Worm (Caenorhabditis elegans) whole organism, L1 larva: Measurements from ENCODE around the gene srb-12.

Experiments
- C16A3.4 ChIP-seq: fragments of 150-350 bp; optimal IDR thresholded peaks from 2 replicates; lab custom pipeline; 2014; ENCODE audit warnings: missing biosample characterization, missing genetic modification characterization
- Y116A8C.19 ChIP-seq: sonication (generic microtip); optimal IDR thresholded peaks from 2 replicates; lab custom pipeline; 2016; ENCODE audit warnings: missing compliant biosample characterization, missing genetic modification characterization, borderline replicate concordance
- aha-1 ChIP-seq: fragments of 150-350 bp; optimal IDR thresholded peaks from 2 replicates; lab custom pipeline; 2014; ENCODE audit warnings: missing biosample characterization, missing genetic modification characterization
- aly-2 ChIP-seq: fragments of 150-350 bp; optimal IDR thresholded peaks from 2 replicates; lab custom pipeline; 2014; ENCODE audit warnings: missing biosample characterization, missing genetic modification characterization
- ama-1 ChIP-seq: fragments of 150-350 bp; optimal IDR thresholded peaks from 2 replicates; lab custom pipeline; 2014
- blmp-1 ChIP-seq: fragments of 150-350 bp; optimal IDR thresholded peaks from 2 replicates; lab custom pipeline; 2014; ENCODE audit warnings: missing biosample characterization, missing genetic modification characterization
- ceh-63 ChIP-seq: fragments of 200-800 bp; sonication (Bioruptor generic); optimal IDR thresholded peaks from 2 replicates; lab custom pipeline; 2018; ENCODE audit warnings: mild to moderate bottlenecking, missing genetic modification characterization, missing compliant biosample characterization
- ceh-8 ChIP-seq: fragments of 200-800 bp; sonication (Bioruptor generic); optimal IDR thresholded peaks from 2 replicates; lab custom pipeline; 2018; ENCODE audit warnings: mild to moderate bottlenecking, missing genetic modification characterization, moderate library complexity, missing compliant biosample characterization
- efl-1 ChIP-seq, 4 experiments: fragments of 150-350 bp; optimal IDR thresholded peaks in 3 of 4; peaks in 1 of 4; 1 replicate in 1 of 4; 2 replicates in 3 of 4; lab custom pipeline; 2014; ENCODE audit warnings: missing biosample characterization in 2 of 4, missing genetic modification characterization in 2 of 4, missing genetic modification reagents in 2 of 4
- efl-3 ChIP-seq: fragments of 200-800 bp; sonication (Bioruptor generic); optimal IDR thresholded peaks from 2 replicates; lab custom pipeline; 2018; ENCODE audit warnings: mild to moderate bottlenecking, missing genetic modification characterization, missing compliant biosample characterization
- egl-13 ChIP-seq: sonication (generic microtip); optimal IDR thresholded peaks from 2 replicates; lab custom pipeline; 2016; ENCODE audit warnings: missing genotype, missing genetic modification reagents, missing genetic modification characterization, missing compliant biosample characterization
- elt-2 ChIP-seq: sonication (generic microtip); optimal IDR thresholded peaks from 2 replicates; lab custom pipeline; 2016; ENCODE audit warnings: missing genetic modification characterization, mild to moderate bottlenecking, inconsistent platforms, missing compliant biosample characterization, missing genetic modification reagents
- elt-3 ChIP-seq, 6 experiments: fragments of 150-350 bp in 1 of 6; sonication (generic microtip); optimal IDR thresholded peaks; 2 replicates each; lab custom pipeline; 2017 to 2018; ENCODE audit warnings: missing biosample characterization in 6 of 6, missing genetic modification characterization in 6 of 6, inconsistent platforms in 1 of 6
- ets-5 ChIP-seq: fragments of 200-800 bp; sonication (Bioruptor generic); IDR thresholded peaks from 2 replicates; pipeline ENCODE4 v1.3.6; 2022; ENCODE audit warnings: missing genetic modification characterization, missing compliant biosample characterization
- fkh-10 ChIP-seq: sonication (generic microtip); optimal IDR thresholded peaks from 2 replicates; lab custom pipeline; 2017; ENCODE audit warnings: missing biosample characterization, missing genetic modification reagents, missing genetic modification characterization
- fos-1 ChIP-seq: fragments of 150-350 bp; optimal IDR thresholded peaks from 2 replicates; lab custom pipeline; 2014; ENCODE audit warnings: missing biosample characterization, missing genetic modification characterization
- hlh-4 ChIP-seq: sonication (generic microtip); optimal IDR thresholded peaks from 2 replicates; lab custom pipeline; 2016; ENCODE audit warnings: mild to moderate bottlenecking, missing genetic modification characterization, missing compliant biosample characterization
- irx-1 ChIP-seq: sonication (generic microtip); optimal IDR thresholded peaks from 2 replicates; lab custom pipeline; 2016; ENCODE audit warnings: missing genetic modification characterization, missing compliant biosample characterization
- jun-1 ChIP-seq: fragments of 150-350 bp; optimal IDR thresholded peaks from 2 replicates; lab custom pipeline; 2014; ENCODE audit warnings: missing biosample characterization, missing genetic modification reagents, missing genetic modification characterization
- lin-13 ChIP-seq: fragments of 150-350 bp; optimal IDR thresholded peaks from 2 replicates; lab custom pipeline; 2014; ENCODE audit warnings: missing biosample characterization, missing genetic modification reagents, missing genetic modification characterization
- mep-1 ChIP-seq: fragments of 150-350 bp; optimal IDR thresholded peaks from 2 replicates; lab custom pipeline; 2014; ENCODE audit warnings: missing biosample characterization, missing genetic modification characterization
- nhr-11 ChIP-seq: fragments of 150-350 bp; optimal IDR thresholded peaks from 2 replicates; lab custom pipeline; 2014; ENCODE audit warnings: missing biosample characterization, missing genetic modification characterization
- nhr-19 ChIP-seq: fragments of 200-800 bp; sonication (Bioruptor generic); conservative IDR thresholded peaks from 2 replicates; pipeline ENCODE4 v1.3.6; 2022; ENCODE audit warnings: missing genetic modification characterization, missing compliant biosample characterization
- nhr-28 ChIP-seq: fragments of 150-350 bp; optimal IDR thresholded peaks from 2 replicates; lab custom pipeline; 2014; ENCODE audit warnings: missing biosample characterization, missing genetic modification characterization
- nhr-47 ChIP-seq: sonication (generic microtip); optimal IDR thresholded peaks from 2 replicates; lab custom pipeline; 2016; ENCODE audit warnings: mild to moderate bottlenecking, missing genetic modification characterization, moderate library complexity, missing compliant biosample characterization
- nhr-71 ChIP-seq: sonication (generic microtip); optimal IDR thresholded peaks from 2 replicates; lab custom pipeline; 2016; ENCODE audit warnings: mild to moderate bottlenecking, missing genetic modification characterization, moderate library complexity, missing compliant biosample characterization
- nhr-77 ChIP-seq: fragments of 150-350 bp; optimal IDR thresholded peaks from 2 replicates; lab custom pipeline; 2014; ENCODE audit warnings: missing biosample characterization, missing genetic modification characterization
- nhr-85 ChIP-seq: sonication (generic microtip); peaks from one replicate; lab custom pipeline; 2016; ENCODE audit warnings: missing genetic modification characterization, inconsistent platforms, missing compliant biosample characterization
- pax-3 ChIP-seq: fragments of 200-800 bp; sonication (Bioruptor generic); optimal IDR thresholded peaks from 2 replicates; lab custom pipeline; 2018; ENCODE audit warnings: mild to moderate bottlenecking, missing genetic modification characterization, moderate library complexity, missing compliant biosample characterization
- pqm-1 ChIP-seq: sonication (generic microtip); optimal IDR thresholded peaks from 3 replicates; lab custom pipeline; 2017; ENCODE audit warnings: missing biosample characterization, missing genetic modification characterization
- rnt-1 ChIP-seq: sonication (generic microtip); optimal IDR thresholded peaks from 2 replicates; lab custom pipeline; 2016; ENCODE audit warnings: mild to moderate bottlenecking, missing genetic modification characterization, moderate library complexity, missing compliant biosample characterization
- skn-1 ChIP-seq: fragments of 150-350 bp; optimal IDR thresholded peaks from 2 replicates; lab custom pipeline; 2014; ENCODE audit warnings: missing biosample characterization, missing genetic modification characterization
- snpc-4 ChIP-seq: fragments of 150-350 bp; optimal IDR thresholded peaks from 2 replicates; lab custom pipeline; 2014; ENCODE audit warnings: missing biosample characterization, missing genetic modification characterization
- sptf-1 ChIP-seq: fragments of 150-350 bp; optimal IDR thresholded peaks from 2 replicates; lab custom pipeline; 2014; ENCODE audit warnings: missing biosample characterization, missing genetic modification characterization
- sup-37 ChIP-seq: fragments of 200-800 bp; sonication (Bioruptor generic); optimal IDR thresholded peaks from 2 replicates; lab custom pipeline; 2018; ENCODE audit warnings: mild to moderate bottlenecking, missing genetic modification characterization, missing compliant biosample characterization
- swsn-7 ChIP-seq: sonication (generic microtip); optimal IDR thresholded peaks from 2 replicates; lab custom pipeline; 2016; ENCODE audit warnings: missing genetic modification characterization, missing compliant biosample characterization
- unc-98 ChIP-seq: fragments of 200-800 bp; sonication (Bioruptor generic); IDR thresholded peaks from 2 replicates; pipeline ENCODE4 v1.3.6; 2022; ENCODE audit warnings: missing genetic modification characterization, missing compliant biosample characterization
- xbp-1 ChIP-seq: sonication (generic microtip); optimal IDR thresholded peaks from 2 replicates; lab custom pipeline; 2016; ENCODE audit warnings: missing genetic modification characterization, missing compliant biosample characterization
- zag-1 ChIP-seq: fragments of 150-350 bp; optimal IDR thresholded peaks from 2 replicates; lab custom pipeline; 2014; ENCODE audit warnings: missing biosample characterization, missing genetic modification characterization

The srb-12 gene

ce11 chrII:5200987-5201582 is 46.6 kb upstream of the srb-12 start (continued):
- TF ChIP-seq mep-1 (tag; lab: Kevin White, UChicago) = peak; percentile 41
- no peak for TF ChIP-seq xbp-1 (tag; lab: Kevin White, UChicago)
- TF ChIP-seq hlh-4 (tag; lab: Kevin White, UChicago) = no peak
- no peak for TF ChIP-seq ets-5 (GFP tag; lab: Robert Waterston, UW)
- no peak for TF ChIP-seq irx-1 (tag; lab: Kevin White, UChicago)
- peak; percentile 28 for TF ChIP-seq nhr-47 (tag; lab: Kevin White, UChicago)
- TF ChIP-seq lin-13 = no peak
- TF ChIP-seq jun-1 (tag; lab: Kevin White, UChicago) = no peak
- peak; percentile 87 for TF ChIP-seq blmp-1
- TF ChIP-seq swsn-7 (tag; lab: Kevin White, UChicago) = peak; percentile 30
- TF ChIP-seq sup-37 (GFP tag; lab: Kevin White, UChicago) = no peak
- no peak for TF ChIP-seq pqm-1 (tag; lab: Kevin White, UChicago)
- TF ChIP-seq aha-1 (tag; lab: Kevin White, UChicago) = no peak
- no peak for TF ChIP-seq zag-1
- TF ChIP-seq Y116A8C.19 (tag; lab: Kevin White, UChicago) = no peak
- no peak for TF ChIP-seq fkh-10 (GFP tag; lab: Kevin White, UChicago)
- TF ChIP-seq sptf-1 = no peak
- no peak for TF ChIP-seq nhr-28
- TF ChIP-seq nhr-19 = peak; percentile 20; the same call in 1 of the 2 replicates
- TF ChIP-seq elt-3 (tag; optimal IDR thresholded peaks at IDR 0.05; lab: Kevin White, UChicago) = peak in 1 of 6 experiments; percentile 45
- no peak for TF ChIP-seq elt-2 (tag; lab: Kevin White, UChicago)

- TF ChIP-seq efl-1 (optimal IDR thresholded peaks at IDR 0.05; lab: Kevin White, UChicago) = peak in 1 of 2 experiments; percentile 25
- peak in 1 of 2 experiments; percentile 14 for TF ChIP-seq efl-1 (GFP tag; optimal IDR thresholded peaks at IDR 0.05 in 1 of 2; lab: Kevin White, UChicago)
- TF ChIP-seq nhr-85 = peak; percentile 27
- TF ChIP-seq nhr-19 = peak; percentile 62
- peak; percentile 39 for TF ChIP-seq rnt-1 (tag; lab: Kevin White, UChicago)
- TF ChIP-seq nhr-71 (tag; lab: Kevin White, UChicago) = peak; percentile 44
- TF ChIP-seq swsn-7 (tag; lab: Kevin White, UChicago) = peak; percentile 12
- TF ChIP-seq snpc-4 (tag; lab: Kevin White, UChicago) = peak; percentile 96
These were observed 45.8 kb upstream of the srb-12 start for ce11 chrII:5200205-5200604.

ce11 chrII:5199497-5199896 is 45.1 kb upstream of the srb-12 start, which contains the start of gene msp-50:
Gene msp-50 (plus strand): TSS chrII:5199797.
- no peak for TF ChIP-seq egl-13 (tag; lab: Kevin White, UChicago)
- no peak for TF ChIP-seq xbp-1 (tag; lab: Kevin White, UChicago)
- no peak for TF ChIP-seq jun-1 (tag; lab: Kevin White, UChicago)
- TF ChIP-seq nhr-11 (tag; lab: Kevin White, UChicago) = no peak
- TF ChIP-seq skn-1 (tag; lab: Kevin White, UChicago) = no peak
- TF ChIP-seq efl-3 = no peak
- TF ChIP-seq blmp-1 = no peak
- TF ChIP-seq ceh-63 (GFP tag; lab: Kevin White, UChicago) = no peak
- TF ChIP-seq aly-2 (tag; lab: Kevin White, UChicago) = no peak
- TF ChIP-seq fos-1 (tag; lab: Kevin White, UChicago) = no peak
- no peak for TF ChIP-seq C16A3.4 (tag; lab: Kevin White, UChicago)
- TF ChIP-seq unc-98 (GFP tag; lab: Robert Waterston, UW) = no peak
- no peak for TF ChIP-seq pax-3 (tag; lab: Kevin White, UChicago)

- TF ChIP-seq Y116A8C.19 (tag; lab: Kevin White, UChicago) = no peak
- TF ChIP-seq nhr-77 (tag; lab: Kevin White, UChicago) = no peak
- no peak for TF ChIP-seq ama-1 (lab: Kevin White, UChicago)
- TF ChIP-seq ets-5 (GFP tag; lab: Robert Waterston, UW) = no peak
- TF ChIP-seq ceh-8 = no peak
These were observed 41.1 kb upstream of the srb-12 start, which contains the start of gene C34F11.5 for ce11 chrII:5195504-5195903. Gene C34F11.5 (plus strand): TSS chrII:5195804.
